Worm (Caenorhabditis elegans) whole organism, L4 larva: ENCODE data around the gene lon-2.
A peak's percentile ranks its signal among the peaks of the same experiment; 100 is the strongest.

Experiments
- T26A8.4 ChIP-seq: fragments of 200-800 bp; sonication (Bioruptor generic); IDR thresholded peaks from 2 replicates; pipeline ENCODE4 v1.3.6; 2022; ENCODE audit warnings: missing genetic modification characterization, missing compliant biosample characterization
- Y5F2A.4 ChIP-seq: fragments of 200-800 bp; sonication (Bioruptor generic); optimal IDR thresholded peaks from 2 replicates; lab custom pipeline; 2018; ENCODE audit warnings: mild to moderate bottlenecking, missing genetic modification characterization, missing compliant biosample characterization
- Y75B8A.6 ChIP-seq: fragments of 200-800 bp; sonication (Bioruptor generic); IDR thresholded peaks from 2 replicates; pipeline ENCODE4 v1.3.6; 2022; ENCODE audit warnings: missing genetic modification reagents, missing genetic modification characterization, missing compliant biosample characterization
- ZK337.2 ChIP-seq: fragments of 200-800 bp; sonication (Bioruptor generic); IDR thresholded peaks from 2 replicates; pipeline ENCODE4 v1.3.6; 2022; ENCODE audit warnings: missing genetic modification reagents, missing genetic modification characterization, missing compliant biosample characterization
- ZK546.5 ChIP-seq, 2 experiments: sonication (generic microtip); optimal IDR thresholded peaks; 2 replicates each; lab custom pipeline; 2017; ENCODE audit warnings: missing biosample characterization in 2 of 2, missing genetic modification characterization in 2 of 2
- aly-2 ChIP-seq: sonication (generic microtip); optimal IDR thresholded peaks from 2 replicates; lab custom pipeline; 2018; ENCODE audit warnings: missing biosample characterization, missing genetic modification characterization
- ama-1 ChIP-seq: fragments of 150-350 bp; optimal IDR thresholded peaks from 2 replicates; lab custom pipeline; 2014; ENCODE audit warnings: inconsistent platforms, mixed read lengths
- arid-1 ChIP-seq: fragments of 200-800 bp; sonication (Bioruptor generic); conservative IDR thresholded peaks from 2 replicates; pipeline ENCODE4 v1.3.6; 2022; ENCODE audit warnings: missing genetic modification reagents, missing genetic modification characterization, missing compliant biosample characterization
- ceh-44 ChIP-seq: fragments of 200-800 bp; sonication (Bioruptor generic); IDR thresholded peaks from 2 replicates; pipeline ENCODE4 v1.3.6; 2022; ENCODE audit warnings: missing genetic modification reagents, missing genetic modification characterization, missing compliant biosample characterization
- ceh-82 ChIP-seq: sonication (generic microtip); optimal IDR thresholded peaks from 2 replicates; lab custom pipeline; 2017; ENCODE audit warnings: missing biosample characterization, missing genetic modification characterization
- ctbp-1 ChIP-seq: fragments of 200-800 bp; sonication (Bioruptor generic); IDR thresholded peaks from 2 replicates; pipeline ENCODE4 v1.3.6; 2022; ENCODE audit warnings: missing genetic modification reagents, missing genetic modification characterization, missing compliant biosample characterization
- daf-12 ChIP-seq: fragments of 150-350 bp; optimal IDR thresholded peaks from 2 replicates; lab custom pipeline; 2014; ENCODE audit warnings: missing biosample characterization, missing genetic modification reagents, missing genetic modification characterization
- daf-19 ChIP-seq: fragments of 200-800 bp; sonication (Bioruptor generic); conservative IDR thresholded peaks from 2 replicates; pipeline ENCODE4 v1.3.6; 2022; ENCODE audit warnings: missing genetic modification characterization, missing compliant biosample characterization
- daf-8 ChIP-seq: fragments of 200-800 bp; sonication (Bioruptor generic); IDR thresholded peaks from 2 replicates; pipeline ENCODE4 v1.3.6; 2022; ENCODE audit warnings: missing genetic modification characterization, missing compliant biosample characterization
- dpl-1 ChIP-seq: fragments of 150-350 bp; optimal IDR thresholded peaks from 2 replicates; lab custom pipeline; 2014; ENCODE audit warnings: missing biosample characterization, missing genetic modification reagents, missing genetic modification characterization
- duxl-1 ChIP-seq: sonication (generic microtip); optimal IDR thresholded peaks from 2 replicates; lab custom pipeline; 2016; ENCODE audit warnings: mild to moderate bottlenecking, missing genetic modification characterization, moderate library complexity, missing compliant biosample characterization; ENCODE audit not compliant: poor library complexity
- fkh-10 ChIP-seq: fragments of 150-350 bp; optimal IDR thresholded peaks from 2 replicates; lab custom pipeline; 2014; ENCODE audit warnings: missing biosample characterization, missing genetic modification reagents, missing genetic modification characterization
- hif-1 ChIP-seq, 2 experiments: sonication (generic microtip); optimal IDR thresholded peaks; 2 replicates each; lab custom pipeline; 2016 to 2017; ENCODE audit warnings: missing compliant biosample characterization in 2 of 2, missing genetic modification characterization in 2 of 2, missing genetic modification reagents in 2 of 2, missing genotype in 2 of 2, mild to moderate bottlenecking in 1 of 2
- hlh-11 ChIP-seq: fragments of 200-800 bp; sonication (Bioruptor generic); optimal IDR thresholded peaks from 2 replicates; lab custom pipeline; 2018; ENCODE audit warnings: mild to moderate bottlenecking, missing genetic modification characterization, missing compliant biosample characterization
- jun-1 ChIP-seq: fragments of 150-350 bp; optimal IDR thresholded peaks from 2 replicates; lab custom pipeline; 2014; ENCODE audit warnings: missing biosample characterization, missing genetic modification reagents, missing genetic modification characterization
- lim-7 ChIP-seq: fragments of 200-800 bp; sonication (Bioruptor generic); IDR thresholded peaks from 2 replicates; pipeline ENCODE4 v1.3.6; 2022; ENCODE audit warnings: missing genetic modification characterization, missing compliant biosample characterization
- lin-13 ChIP-seq: fragments of 150-350 bp; optimal IDR thresholded peaks from 2 replicates; lab custom pipeline; 2014; ENCODE audit warnings: missing biosample characterization, missing genetic modification reagents, missing genetic modification characterization
- lin-29 ChIP-seq: fragments of 200-800 bp; sonication (Bioruptor generic); IDR thresholded peaks from 2 replicates; pipeline ENCODE4 v1.3.6; 2022; ENCODE audit warnings: missing genetic modification reagents, missing genetic modification characterization, missing compliant biosample characterization
- lin-38 ChIP-seq: fragments of 200-800 bp; sonication (Bioruptor generic); IDR thresholded peaks from 2 replicates; pipeline ENCODE4 v1.3.6; 2022; ENCODE audit warnings: missing genetic modification reagents, missing genetic modification characterization, missing compliant biosample characterization
- lsy-2 ChIP-seq, 2 experiments: fragments of 150-350 bp in 1 of 2; sonication (generic microtip) in 1 of 2; optimal IDR thresholded peaks; 2 replicates each; lab custom pipeline; 2014 to 2017; ENCODE audit warnings: missing biosample characterization in 2 of 2, missing genetic modification characterization in 2 of 2
- madf-5 ChIP-seq, 2 experiments: fragments of 200-800 bp; sonication (Bioruptor generic); IDR thresholded peaks; 2 replicates each; pipeline ENCODE4 v1.3.6; 2022; ENCODE audit warnings: missing compliant biosample characterization in 2 of 2, missing genetic modification characterization in 2 of 2
- madf-9 ChIP-seq: fragments of 200-800 bp; sonication (Bioruptor generic); conservative IDR thresholded peaks from 2 replicates; pipeline ENCODE4 v1.3.6; 2022; ENCODE audit warnings: missing genetic modification reagents, missing genetic modification characterization, missing compliant biosample characterization
- mxl-3 ChIP-seq: fragments of 200-800 bp; sonication (Bioruptor generic); optimal IDR thresholded peaks from 2 replicates; lab custom pipeline; 2018; ENCODE audit warnings: mild to moderate bottlenecking, missing genetic modification characterization, missing compliant biosample characterization
- nhr-102 ChIP-seq: sonication (generic microtip); optimal IDR thresholded peaks from 2 replicates; lab custom pipeline; 2016; ENCODE audit warnings: mild to moderate bottlenecking, missing genetic modification characterization, moderate library complexity, missing compliant biosample characterization
- nhr-11 ChIP-seq: fragments of 150-350 bp; optimal IDR thresholded peaks from 2 replicates; lab custom pipeline; 2014; ENCODE audit warnings: missing biosample characterization, missing genetic modification characterization
- nhr-111 ChIP-seq: fragments of 200-800 bp; sonication (Bioruptor generic); optimal IDR thresholded peaks from 2 replicates; lab custom pipeline; 2018; ENCODE audit warnings: mild to moderate bottlenecking, missing genetic modification characterization, missing compliant biosample characterization
- nhr-25 ChIP-seq: sonication (generic microtip); optimal IDR thresholded peaks from 2 replicates; lab custom pipeline; 2017; ENCODE audit warnings: missing genetic modification characterization, mild to moderate bottlenecking, missing compliant biosample characterization, antibody characterized with exemption, moderate library complexity, borderline replicate concordance; ENCODE audit not compliant: insufficient read depth
- nhr-41 ChIP-seq: fragments of 200-800 bp; sonication (Bioruptor generic); IDR thresholded peaks from 2 replicates; pipeline ENCODE4 v1.3.6; 2022; ENCODE audit warnings: missing genetic modification reagents, missing genetic modification characterization, missing compliant biosample characterization
- nhr-42 ChIP-seq: fragments of 200-800 bp; sonication (Bioruptor generic); IDR thresholded peaks from 2 replicates; pipeline ENCODE4 v1.3.6; 2022; ENCODE audit warnings: missing genetic modification characterization, missing compliant biosample characterization
- nhr-76 ChIP-seq: fragments of 150-350 bp; optimal IDR thresholded peaks from 2 replicates; lab custom pipeline; 2014; ENCODE audit warnings: missing biosample characterization, missing genetic modification characterization
- nhr-77 ChIP-seq: fragments of 150-350 bp; optimal IDR thresholded peaks from 2 replicates; lab custom pipeline; 2014; ENCODE audit warnings: missing biosample characterization, missing genetic modification characterization
- pha-4 ChIP-seq, 2 experiments: fragments of 150-350 bp in 1 of 2; fragments of 200-800 bp in 1 of 2; sonication (Bioruptor generic) in 1 of 2; IDR thresholded peaks in 1 of 2; optimal IDR thresholded peaks in 1 of 2; 2 replicates each; pipeline versions ENCODE4 v1.3.6 to Lab custom; 2014 to 2022; ENCODE audit warnings: missing genetic modification characterization in 2 of 2, missing genetic modification reagents in 2 of 2, missing biosample characterization in 1 of 2, missing compliant biosample characterization in 1 of 2
- pqm-1 ChIP-seq: sonication (generic microtip); optimal IDR thresholded peaks from 2 replicates; lab custom pipeline; 2017; ENCODE audit warnings: missing biosample characterization, missing genetic modification characterization
- rbr-2 ChIP-seq: sonication (generic microtip); optimal IDR thresholded peaks from 2 replicates; lab custom pipeline; 2016; ENCODE audit warnings: missing genotype, missing genetic modification characterization, missing compliant biosample characterization
- saeg-2 ChIP-seq: fragments of 200-800 bp; sonication (Bioruptor generic); IDR thresholded peaks from 2 replicates; pipeline ENCODE4 v1.3.6; 2022; ENCODE audit warnings: missing genetic modification reagents, missing genetic modification characterization, missing compliant biosample characterization
- set-16 ChIP-seq: fragments of 200-800 bp; sonication (Bioruptor generic); IDR thresholded peaks from 2 replicates; pipeline ENCODE4 v1.3.6; 2022; ENCODE audit warnings: missing genetic modification reagents, missing genetic modification characterization, missing compliant biosample characterization
- skn-1 ChIP-seq: fragments of 150-350 bp; optimal IDR thresholded peaks from 2 replicates; lab custom pipeline; 2014; ENCODE audit warnings: missing biosample characterization, missing genetic modification characterization
- snpc-1.2 ChIP-seq: fragments of 200-800 bp; sonication (Bioruptor generic); IDR thresholded peaks from 2 replicates; pipeline ENCODE4 v1.3.6; 2022; ENCODE audit warnings: missing genetic modification reagents, missing genetic modification characterization, missing compliant biosample characterization
- spr-1 ChIP-seq: sonication (generic microtip); optimal IDR thresholded peaks from 2 replicates; lab custom pipeline; 2016; ENCODE audit warnings: mild to moderate bottlenecking, missing genetic modification characterization, missing compliant biosample characterization
- unc-130 ChIP-seq: sonication (generic microtip); optimal IDR thresholded peaks from 2 replicates; lab custom pipeline; 2016; ENCODE audit warnings: missing genetic modification reagents, missing genetic modification characterization, missing compliant biosample characterization
- zag-1 ChIP-seq: fragments of 150-350 bp; optimal IDR thresholded peaks from 2 replicates; lab custom pipeline; 2014; ENCODE audit warnings: missing biosample characterization, missing genetic modification characterization
- zfp-2 ChIP-seq: sonication (generic microtip); optimal IDR thresholded peaks from 2 replicates; lab custom pipeline; 2016; ENCODE audit warnings: mild to moderate bottlenecking, missing genetic modification characterization, missing compliant biosample characterization
- ztf-11 ChIP-seq: fragments of 150-350 bp; optimal IDR thresholded peaks from 2 replicates; lab custom pipeline; 2014; ENCODE audit warnings: missing biosample characterization, missing genetic modification characterization
- ztf-7 ChIP-seq: fragments of 150-350 bp; optimal IDR thresholded peaks from 2 replicates; lab custom pipeline; 2014; ENCODE audit warnings: missing biosample characterization, missing genetic modification characterization

Gene lon-2

DNA sequence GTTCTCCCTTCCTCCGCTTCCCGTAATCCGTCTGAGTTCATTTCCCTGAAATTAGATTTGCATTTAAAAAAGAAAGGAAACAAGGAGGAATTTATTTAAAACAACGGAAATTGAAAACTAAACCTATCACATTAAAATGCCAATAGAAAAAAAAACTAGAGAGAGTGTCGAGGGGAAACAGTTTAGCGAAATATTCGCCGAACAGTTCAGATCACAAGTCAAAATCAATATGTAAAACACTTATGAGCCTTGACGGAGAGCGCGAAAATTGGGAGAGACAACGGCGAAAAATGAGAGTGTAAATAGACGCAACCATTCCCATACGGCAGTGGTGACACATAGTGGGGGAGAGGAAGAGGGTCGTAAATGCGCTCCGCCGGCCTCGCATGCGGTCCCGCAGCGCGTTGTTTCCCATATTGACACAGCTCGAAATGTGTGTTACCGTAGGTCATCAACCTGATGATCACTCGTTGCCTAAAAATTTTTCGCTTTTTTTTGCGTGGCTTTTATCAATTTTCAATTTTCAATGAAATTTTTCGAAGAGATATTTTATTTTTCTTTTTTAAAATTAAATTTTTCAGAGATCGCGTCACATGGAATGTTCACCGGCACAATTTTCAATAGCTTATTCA, 37.1 kb downstream of the lon-2 start, which contains the start of the genes dnj-14 and glit-1 (continued):
- TF ChIP-seq set-16 (peak; percentile 57; the same call in 1 of the 2 replicates), arid-1 (peak; percentile 30; the same call in 1 of the 2 replicates), ztf-7 (tag; lab: Kevin White, UChicago) (peak; percentile 67), ceh-82 (tag; lab: Kevin White, UChicago) (no peak), unc-130 (GFP tag; lab: Kevin White, UChicago) (no peak), spr-1 (tag; lab: Kevin White, UChicago) (peak; percentile 49), nhr-77 (peak; percentile 95), aly-2 (no peak), ZK546.5 (tag; optimal IDR thresholded peaks at IDR 0.05; lab: Kevin White, UChicago) (peak in 1 of 2 experiments; percentile 67), T26A8.4 (GFP tag; lab: Robert Waterston, UW) (peak; percentile 82), mxl-3 (GFP tag; lab: Kevin White, UChicago) (peak; percentile 88), fkh-10 (peak; percentile 54), duxl-1 (peak; percentile 80), daf-12 (no peak), ZK337.2 (GFP tag; lab: Robert Waterston, UW) (no peak), hlh-11 (peak; percentile 98), nhr-25 (tag; lab: Kevin White, UChicago) (peak; percentile 80), rbr-2 (tag; lab: Kevin White, UChicago) (peak; percentile 88), nhr-42 (GFP tag; lab: Robert Waterston, UW) (peak; percentile 85), madf-5 (GFP tag; IDR thresholded peaks at IDR 0.05; lab: Robert Waterston, UW) (0 out of 4 replicates have a peak, but pooled peaks of 1 of the 2 experiments have one; percentile 40), lim-7 (GFP tag; lab: Robert Waterston, UW) (0 out of 2 replicates have a peak, but pooled peaks have one; percentile 11), pqm-1 (tag; lab: Kevin White, UChicago) (no peak), nhr-76 (tag; lab: Kevin White, UChicago) (no peak), ztf-11 (tag; lab: Kevin White, UChicago) (no peak), ama-1 (lab: Kevin White, UChicago) (peak; percentile 16), skn-1 (tag; lab: Kevin White, UChicago) (no peak), zfp-2 (tag; lab: Kevin White, UChicago) (peak; percentile 15), saeg-2 (GFP tag; lab: Robert Waterston, UW) (peak; percentile 80), daf-19 (no peak), lin-38 (peak; percentile 91), lin-29 (GFP tag; lab: Robert Waterston, UW) (no peak), nhr-111 (GFP tag; lab: Kevin White, UChicago) (no peak), jun-1 (peak; percentile 76), ceh-44 (GFP tag; lab: Robert Waterston, UW) (no peak), Y5F2A.4 (no peak), daf-8 (GFP tag; lab: Robert Waterston, UW) (no peak), dpl-1 (GFP tag; lab: Kevin White, UChicago) (peak; percentile 76)

DNA sequence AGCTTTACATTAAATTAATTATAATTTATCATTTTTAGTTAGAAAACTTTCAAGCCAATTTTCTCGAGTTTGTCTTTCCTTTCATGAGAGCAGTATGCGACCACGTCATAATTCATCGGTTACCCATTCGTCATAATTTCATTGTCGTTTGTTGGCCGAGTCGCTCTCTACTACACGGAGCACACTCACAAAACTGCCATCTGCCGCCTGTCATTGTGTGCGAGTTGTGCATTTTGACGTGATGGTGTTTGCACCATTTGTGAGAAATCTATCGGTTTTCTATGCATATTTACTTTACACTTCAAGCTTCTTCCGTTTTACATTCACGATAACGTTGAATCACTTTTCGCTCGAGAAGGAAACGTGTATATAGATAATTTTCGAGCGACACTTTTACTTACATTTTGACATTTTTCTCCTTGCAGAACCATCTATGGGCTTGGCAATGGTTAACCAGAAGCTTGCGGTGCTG, 42.1 kb downstream of the lon-2 start, which contains the start of gene dhhc-10:
dhhc-10 (plus strand) TSS at position 422 of the 472 bp plus-strand sequence.
- TF ChIP-seq pha-4 (GFP tag; IDR thresholded peaks at IDR 0.05; lab: Robert Waterston, UW): no peak
- TF ChIP-seq pha-4 (tag; optimal IDR thresholded peaks at IDR 0.05; lab: Kevin White, UChicago): peak; percentile 47
- peak; percentile 84 for TF ChIP-seq hlh-11
- no peak for TF ChIP-seq nhr-11 (tag; lab: Kevin White, UChicago)
- no peak for TF ChIP-seq Y75B8A.6 (GFP tag; lab: Robert Waterston, UW)
- peak; percentile 24 for TF ChIP-seq rbr-2 (tag; lab: Kevin White, UChicago)
- peak in 1 of 2 experiments; percentile 73 for TF ChIP-seq lsy-2 (tag; optimal IDR thresholded peaks at IDR 0.05; lab: Kevin White, UChicago)
- TF ChIP-seq madf-5 (GFP tag; IDR thresholded peaks at IDR 0.05; lab: Robert Waterston, UW): no peak
- no peak for TF ChIP-seq Y5F2A.4
- no peak for TF ChIP-seq skn-1 (tag; lab: Kevin White, UChicago)
- peak; percentile 37 for TF ChIP-seq dpl-1 (GFP tag; lab: Kevin White, UChicago)
- no peak for TF ChIP-seq zag-1 (tag; lab: Kevin White, UChicago)
- no peak for TF ChIP-seq ctbp-1 (GFP tag; lab: Robert Waterston, UW)
- peak; percentile 28 for TF ChIP-seq nhr-102 (tag; lab: Kevin White, UChicago)
- no peak for TF ChIP-seq snpc-1.2 (GFP tag; lab: Robert Waterston, UW)
- peak in 1 of 2 experiments; percentile 35 for TF ChIP-seq hif-1 (tag; optimal IDR thresholded peaks at IDR 0.05; lab: Kevin White, UChicago)
- TF ChIP-seq jun-1: no peak
- no peak for TF ChIP-seq nhr-41 (GFP tag; lab: Robert Waterston, UW)
- TF ChIP-seq madf-9 (GFP tag; lab: Robert Waterston, UW): 0 out of 2 replicates have a peak, but pooled peaks have one; percentile 12
- peak; percentile 6 for TF ChIP-seq lin-13
